Worm (Caenorhabditis elegans): ENCODE measurements around the gene ncs-4.
A peak's percentile ranks its signal among the peaks of the same experiment; 100 is the strongest.

DNA sequence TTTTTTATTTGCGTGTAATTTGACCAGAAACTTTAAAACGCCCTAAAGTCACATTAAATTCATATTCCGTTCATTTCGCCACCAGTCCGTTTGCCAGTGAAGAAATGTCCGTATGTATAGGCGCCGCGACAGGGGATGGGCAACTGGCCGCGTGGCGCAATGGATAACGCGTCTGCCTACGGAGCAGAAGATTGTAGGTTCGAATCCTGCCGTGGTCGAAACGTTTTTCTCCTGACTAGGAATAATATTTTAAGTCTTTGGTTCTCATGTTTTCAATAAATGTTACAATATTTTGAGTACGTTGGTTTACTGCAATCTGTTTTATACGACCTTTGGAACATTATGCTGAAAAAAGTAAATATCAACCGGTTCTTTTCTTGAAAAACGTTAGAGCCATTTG, 31.3 kb upstream of the ncs-4 start:
- TF ChIP-seq unc-39 (tag; optimal IDR thresholded peaks at IDR 0.05) (no peak), ztf-11 (tag; optimal IDR thresholded peaks at IDR 0.05) (no peak), ztf-4 (tag; optimal IDR thresholded peaks at IDR 0.05) (peak; percentile 36)

All from whole organism, L2 larva.